Worm (Caenorhabditis elegans) whole organism, young adult: ENCODE data around the gene C14A4.7.

Experiments used
- T07F8.4 ChIP-seq: sonication (generic microtip); optimal IDR thresholded peaks from 2 replicates; lab custom pipeline; 2016; ENCODE audit warnings: mild to moderate bottlenecking, missing genetic modification characterization, moderate library complexity, missing compliant biosample characterization
- ama-1 ChIP-seq, 3 experiments: fragments of 150-350 bp in 1 of 3; sonication (generic microtip) in 2 of 3; optimal IDR thresholded peaks; 2 replicates each; lab custom pipeline; 2014 to 2018; ENCODE audit warnings: missing biosample characterization in 2 of 3, missing genetic modification characterization in 2 of 3, missing genetic modification reagents in 2 of 3
- athp-1 ChIP-seq: sonication (generic microtip); optimal IDR thresholded peaks from 2 replicates; lab custom pipeline; 2017; ENCODE audit warnings: mild to moderate bottlenecking, missing genetic modification characterization, missing compliant biosample characterization
- bed-1 ChIP-seq: fragments of 200-800 bp; sonication (Bioruptor generic); IDR thresholded peaks from 2 replicates; pipeline ENCODE4 v1.3.6; 2022; ENCODE audit warnings: missing genetic modification reagents, missing genetic modification characterization, missing compliant biosample characterization
- ccch-3 ChIP-seq: fragments of 200-800 bp; sonication (Bioruptor generic); optimal IDR thresholded peaks from 2 replicates; lab custom pipeline; 2018; ENCODE audit warnings: mild to moderate bottlenecking, missing genetic modification characterization, missing compliant biosample characterization
- ceh-100 ChIP-seq: fragments of 200-800 bp; sonication (Bioruptor generic); IDR thresholded peaks from 2 replicates; pipeline ENCODE4 v1.3.6; 2022; ENCODE audit warnings: missing genetic modification reagents, missing genetic modification characterization, missing compliant biosample characterization
- dpff-1 ChIP-seq: sonication (generic microtip); optimal IDR thresholded peaks from 2 replicates; lab custom pipeline; 2017; ENCODE audit warnings: mild to moderate bottlenecking, missing genetic modification characterization, missing compliant biosample characterization
- egl-18 ChIP-seq: fragments of 200-800 bp; sonication (Bioruptor generic); IDR thresholded peaks from 2 replicates; pipeline ENCODE4 v1.3.6; 2022; ENCODE audit warnings: missing genetic modification reagents, missing genetic modification characterization, missing compliant biosample characterization
- ets-4 ChIP-seq: fragments of 200-800 bp; sonication (Bioruptor generic); optimal IDR thresholded peaks from 2 replicates; lab custom pipeline; 2018; ENCODE audit warnings: mild to moderate bottlenecking, missing genetic modification characterization, missing compliant biosample characterization
- hlh-26 ChIP-seq: fragments of 200-800 bp; sonication (Bioruptor generic); conservative IDR thresholded peaks from 2 replicates; pipeline ENCODE4 v1.3.6; 2022; ENCODE audit warnings: missing genetic modification reagents, missing genetic modification characterization, missing compliant biosample characterization
- let-607 ChIP-seq, 2 experiments: fragments of 200-800 bp in 1 of 2; sonication (Bioruptor generic) in 1 of 2; sonication (generic microtip) in 1 of 2; optimal IDR thresholded peaks; 2 replicates each; lab custom pipeline; 2016 to 2018; ENCODE audit warnings: mild to moderate bottlenecking in 2 of 2, missing compliant biosample characterization in 2 of 2, missing genetic modification characterization in 2 of 2, moderate library complexity in 2 of 2, missing genotype in 1 of 2
- nfya-1 ChIP-seq: sonication (generic microtip); optimal IDR thresholded peaks from 2 replicates; lab custom pipeline; 2017; ENCODE audit warnings: antibody characterized with exemption, missing compliant biosample characterization, missing genetic modification characterization, borderline replicate concordance; ENCODE audit not compliant: insufficient read depth
- snpc-1.1 ChIP-seq: sonication (generic microtip); optimal IDR thresholded peaks from 2 replicates; lab custom pipeline; 2017; ENCODE audit warnings: missing genetic modification characterization, mild to moderate bottlenecking, missing compliant biosample characterization, antibody characterized with exemption, moderate library complexity, missing genotype, missing genetic modification reagents; ENCODE audit not compliant: insufficient read depth
- snpc-4 ChIP-seq, 5 experiments: fragments of 150-350 bp in 1 of 5; sonication (generic microtip) in 4 of 5; optimal IDR thresholded peaks; 2 replicates each; lab custom pipeline; 2014 to 2018; ENCODE audit warnings: missing genetic modification characterization in 5 of 5, missing biosample characterization in 3 of 5, antibody characterized with exemption in 2 of 5, mild to moderate bottlenecking in 2 of 5, missing compliant biosample characterization in 2 of 5, missing genotype in 2 of 5, moderate library complexity in 2 of 5, missing genetic modification reagents in 1 of 5

DNA sequence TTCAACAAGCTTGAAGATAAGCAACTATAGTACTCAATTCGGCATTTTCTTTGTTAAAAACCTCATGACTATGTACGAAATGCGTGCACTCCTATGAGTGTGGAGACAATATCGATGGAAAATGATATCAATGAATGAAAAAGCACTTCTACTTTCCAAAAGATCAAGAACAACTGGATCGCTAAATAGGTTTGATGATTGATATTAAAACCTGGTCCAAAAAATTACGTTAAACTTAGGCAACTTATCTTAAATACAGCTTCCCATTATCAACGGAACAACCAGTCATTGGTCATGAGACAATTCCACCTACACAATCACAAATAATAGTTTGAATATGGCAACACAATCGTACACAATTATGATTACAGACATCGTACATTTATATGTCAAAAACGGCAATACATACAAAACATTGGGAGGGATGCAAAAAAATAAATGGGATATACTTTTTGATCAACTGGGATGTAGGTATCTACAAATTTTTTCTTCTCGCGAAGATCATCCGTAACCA is 36.6 kb downstream of the C14A4.7 start:
- TF ChIP-seq nfya-1 (tag; lab: Kevin White, UChicago), result no peak
- TF ChIP-seq hlh-26 (GFP tag; lab: Robert Waterston, UW), result no peak
- TF ChIP-seq dpff-1 (tag; lab: Kevin White, UChicago), result no peak
- no peak for TF ChIP-seq let-607 (tag; optimal IDR thresholded peaks at IDR 0.05; lab: Kevin White, UChicago)
- TF ChIP-seq snpc-4 (GFP tag; optimal IDR thresholded peaks at IDR 0.05; lab: Kevin White, UChicago), result peak; percentile 6
- no peak for TF ChIP-seq snpc-4 (tag; optimal IDR thresholded peaks at IDR 0.05; lab: Kevin White, UChicago)
- no peak for TF ChIP-seq ceh-100 (GFP tag; lab: Robert Waterston, UW)
- no peak for TF ChIP-seq snpc-1.1
- no peak for TF ChIP-seq T07F8.4 (tag; lab: Kevin White, UChicago)
- no peak for TF ChIP-seq ccch-3
- peak; percentile 28 for TF ChIP-seq ama-1 (optimal IDR thresholded peaks at IDR 0.05; lab: Kevin White, UChicago)
- peak in 1 of 2 experiments; percentile 48 for TF ChIP-seq ama-1 (GFP tag; optimal IDR thresholded peaks at IDR 0.05; lab: Kevin White, UChicago)
- no peak for TF ChIP-seq bed-1 (GFP tag; lab: Robert Waterston, UW)
- peak; percentile 44 for TF ChIP-seq athp-1 (tag; lab: Kevin White, UChicago)
- TF ChIP-seq ets-4 (GFP tag; lab: Kevin White, UChicago), result no peak
- no peak for TF ChIP-seq egl-18 (GFP tag; lab: Robert Waterston, UW)
